Worm (Caenorhabditis elegans): ENCODE data around the gene spdl-1.

DNA sequence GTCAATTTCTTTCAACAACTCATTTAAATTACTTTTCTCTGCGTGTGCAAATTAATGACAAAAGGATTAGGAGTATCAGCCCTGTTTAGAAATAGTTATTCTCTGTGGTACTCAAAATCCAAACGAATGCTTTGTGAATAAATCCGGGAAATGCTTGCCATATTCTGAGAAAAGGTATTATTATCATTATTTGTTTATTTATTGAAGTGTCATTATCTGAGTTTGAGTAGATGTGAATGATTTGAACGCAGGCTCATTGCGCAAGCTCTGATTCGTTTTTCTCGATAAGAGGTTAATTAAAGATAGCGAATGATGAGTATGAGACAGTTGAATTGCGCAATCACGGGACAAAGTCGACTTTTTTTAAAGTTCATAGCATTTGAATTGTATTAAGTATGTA, 46.5 kb downstream of the spdl-1 start:
- no peak for TF ChIP-seq Y53G8AR.9 (GFP tag; conservative IDR thresholded peaks at IDR 0.05)
- TF ChIP-seq lin-35 (GFP tag; optimal IDR thresholded peaks at IDR 0.05): no peak
- no peak for TF ChIP-seq dpl-1 (GFP tag; optimal IDR thresholded peaks at IDR 0.05)
- TF ChIP-seq snpc-4 (GFP tag; optimal IDR thresholded peaks at IDR 0.05): no peak
- TF ChIP-seq snpc-4 (tag; optimal IDR thresholded peaks at IDR 0.05): no peak
- no peak for TF ChIP-seq ets-4 (GFP tag; optimal IDR thresholded peaks at IDR 0.05)
- TF ChIP-seq egl-18 (GFP tag; IDR thresholded peaks at IDR 0.05): no peak
- no peak for TF ChIP-seq hmg-20 (GFP tag; IDR thresholded peaks at IDR 0.05)
- no peak for TF ChIP-seq C06A6.2 (GFP tag; conservative IDR thresholded peaks at IDR 0.05)
- no peak for TF ChIP-seq ztf-28 (GFP tag; IDR thresholded peaks at IDR 0.05)
